Worm (Caenorhabditis elegans) whole organism, L1 larva: Measurements from ENCODE around the gene F43G6.10.
A peak's percentile ranks its signal among the peaks of the same experiment; 100 is the strongest.

Source experiments
- C04F5.9 ChIP-seq: sonication (generic microtip); optimal IDR thresholded peaks from 2 replicates; lab custom pipeline; 2016; ENCODE audit warnings: missing genetic modification characterization, missing compliant biosample characterization
- C34B4.2 ChIP-seq: sonication (generic microtip); optimal IDR thresholded peaks from 2 replicates; lab custom pipeline; 2017; ENCODE audit warnings: mild to moderate bottlenecking, missing genetic modification characterization, missing compliant biosample characterization
- F16B12.6 ChIP-seq: fragments of 150-350 bp; optimal IDR thresholded peaks from 2 replicates; lab custom pipeline; 2014; ENCODE audit warnings: missing biosample characterization, missing genetic modification characterization
- alr-1 ChIP-seq: fragments of 200-800 bp; sonication (Bioruptor generic); optimal IDR thresholded peaks from 2 replicates; lab custom pipeline; 2018; ENCODE audit warnings: borderline replicate concordance, mild to moderate bottlenecking, missing genetic modification characterization, missing compliant biosample characterization
- ama-1 ChIP-seq: fragments of 150-350 bp; optimal IDR thresholded peaks from 2 replicates; lab custom pipeline; 2014
- blmp-1 ChIP-seq: fragments of 150-350 bp; optimal IDR thresholded peaks from 2 replicates; lab custom pipeline; 2014; ENCODE audit warnings: missing biosample characterization, missing genetic modification characterization
- ceh-63 ChIP-seq: fragments of 200-800 bp; sonication (Bioruptor generic); optimal IDR thresholded peaks from 2 replicates; lab custom pipeline; 2018; ENCODE audit warnings: mild to moderate bottlenecking, missing genetic modification characterization, missing compliant biosample characterization
- ceh-8 ChIP-seq: fragments of 200-800 bp; sonication (Bioruptor generic); optimal IDR thresholded peaks from 2 replicates; lab custom pipeline; 2018; ENCODE audit warnings: mild to moderate bottlenecking, missing genetic modification characterization, moderate library complexity, missing compliant biosample characterization
- dsc-1 ChIP-seq: sonication (generic microtip); optimal IDR thresholded peaks from 2 replicates; lab custom pipeline; 2016; ENCODE audit warnings: mild to moderate bottlenecking, missing genetic modification characterization, missing compliant biosample characterization
- efl-1 ChIP-seq, 4 experiments: fragments of 150-350 bp; optimal IDR thresholded peaks in 3 of 4; peaks in 1 of 4; 1 replicate in 1 of 4; 2 replicates in 3 of 4; lab custom pipeline; 2014; ENCODE audit warnings: missing biosample characterization in 2 of 4, missing genetic modification characterization in 2 of 4, missing genetic modification reagents in 2 of 4
- egl-27 ChIP-seq, 2 experiments: fragments of 150-350 bp in 1 of 2; sonication (generic microtip); optimal IDR thresholded peaks; 3 replicates each; lab custom pipeline; 2017 to 2018; ENCODE audit warnings: missing biosample characterization in 2 of 2, missing genetic modification characterization in 2 of 2, missing genetic modification reagents in 2 of 2
- elt-2 ChIP-seq: sonication (generic microtip); optimal IDR thresholded peaks from 2 replicates; lab custom pipeline; 2016; ENCODE audit warnings: missing genetic modification characterization, mild to moderate bottlenecking, inconsistent platforms, missing compliant biosample characterization, missing genetic modification reagents
- elt-3 ChIP-seq, 6 experiments: fragments of 150-350 bp in 1 of 6; sonication (generic microtip); optimal IDR thresholded peaks; 2 replicates each; lab custom pipeline; 2017 to 2018; ENCODE audit warnings: missing biosample characterization in 6 of 6, missing genetic modification characterization in 6 of 6, inconsistent platforms in 1 of 6
- fkh-10 ChIP-seq: sonication (generic microtip); optimal IDR thresholded peaks from 2 replicates; lab custom pipeline; 2017; ENCODE audit warnings: missing biosample characterization, missing genetic modification reagents, missing genetic modification characterization
- fos-1 ChIP-seq: fragments of 150-350 bp; optimal IDR thresholded peaks from 2 replicates; lab custom pipeline; 2014; ENCODE audit warnings: missing biosample characterization, missing genetic modification characterization
- hlh-17 ChIP-seq: fragments of 200-800 bp; sonication (Bioruptor generic); optimal IDR thresholded peaks from 2 replicates; lab custom pipeline; 2018; ENCODE audit warnings: missing genetic modification characterization, mild to moderate bottlenecking, missing compliant biosample characterization, moderate library complexity, borderline replicate concordance
- hlh-4 ChIP-seq: sonication (generic microtip); optimal IDR thresholded peaks from 2 replicates; lab custom pipeline; 2016; ENCODE audit warnings: mild to moderate bottlenecking, missing genetic modification characterization, missing compliant biosample characterization
- hpl-2 ChIP-seq: fragments of 150-350 bp; optimal IDR thresholded peaks from 2 replicates; lab custom pipeline; 2014; ENCODE audit warnings: missing biosample characterization, missing genetic modification reagents, missing genetic modification characterization
- irx-1 ChIP-seq: sonication (generic microtip); optimal IDR thresholded peaks from 2 replicates; lab custom pipeline; 2016; ENCODE audit warnings: missing genetic modification characterization, missing compliant biosample characterization
- isw-1 ChIP-seq: fragments of 200-800 bp; sonication (Bioruptor generic); IDR thresholded peaks from 2 replicates; pipeline ENCODE4 v1.3.6; 2022; ENCODE audit warnings: missing genetic modification characterization, missing compliant biosample characterization
- lin-13 ChIP-seq: fragments of 150-350 bp; optimal IDR thresholded peaks from 2 replicates; lab custom pipeline; 2014; ENCODE audit warnings: missing biosample characterization, missing genetic modification reagents, missing genetic modification characterization
- lin-15B ChIP-seq: fragments of 150-350 bp; sonication (generic microtip); optimal IDR thresholded peaks from 3 replicates; lab custom pipeline; 2014; ENCODE audit warnings: missing biosample characterization, missing genetic modification characterization
- lin-35 ChIP-seq, 2 experiments: fragments of 150-350 bp; optimal IDR thresholded peaks; 2 replicates each; lab custom pipeline; 2014; ENCODE audit warnings: missing biosample characterization in 2 of 2, missing genetic modification characterization in 2 of 2, missing genetic modification reagents in 2 of 2
- lir-3 ChIP-seq: sonication (generic microtip); optimal IDR thresholded peaks from 2 replicates; lab custom pipeline; 2016; ENCODE audit warnings: mild to moderate bottlenecking, missing genetic modification characterization, moderate library complexity, missing compliant biosample characterization; ENCODE audit not compliant: poor library complexity
- lsy-2 ChIP-seq, 2 experiments: fragments of 150-350 bp; optimal IDR thresholded peaks; 2 replicates each; lab custom pipeline; 2014; ENCODE audit warnings: missing biosample characterization in 2 of 2, missing genetic modification characterization in 2 of 2
- mab-9 ChIP-seq: fragments of 200-800 bp; sonication (Bioruptor generic); IDR thresholded peaks from 2 replicates; pipeline ENCODE4 v1.3.6; 2022; ENCODE audit warnings: missing genetic modification reagents, missing genetic modification characterization, missing compliant biosample characterization
- mdl-1 ChIP-seq, 2 experiments: fragments of 150-350 bp; optimal IDR thresholded peaks; 2 replicates each; lab custom pipeline; 2014 to 2017; ENCODE audit warnings: missing biosample characterization in 2 of 2, missing genetic modification characterization in 2 of 2, inconsistent platforms in 1 of 2
- mef-2 ChIP-seq: fragments of 150-350 bp; optimal IDR thresholded peaks from 2 replicates; lab custom pipeline; 2014; ENCODE audit warnings: missing biosample characterization, missing genetic modification characterization
- mep-1 ChIP-seq: fragments of 150-350 bp; optimal IDR thresholded peaks from 2 replicates; lab custom pipeline; 2014; ENCODE audit warnings: missing biosample characterization, missing genetic modification characterization
- nhr-11 ChIP-seq: fragments of 150-350 bp; optimal IDR thresholded peaks from 2 replicates; lab custom pipeline; 2014; ENCODE audit warnings: missing biosample characterization, missing genetic modification characterization
- nhr-28 ChIP-seq: fragments of 150-350 bp; optimal IDR thresholded peaks from 2 replicates; lab custom pipeline; 2014; ENCODE audit warnings: missing biosample characterization, missing genetic modification characterization
- nhr-71 ChIP-seq: sonication (generic microtip); optimal IDR thresholded peaks from 2 replicates; lab custom pipeline; 2016; ENCODE audit warnings: mild to moderate bottlenecking, missing genetic modification characterization, moderate library complexity, missing compliant biosample characterization
- nhr-77 ChIP-seq: fragments of 150-350 bp; optimal IDR thresholded peaks from 2 replicates; lab custom pipeline; 2014; ENCODE audit warnings: missing biosample characterization, missing genetic modification characterization
- nhr-85 ChIP-seq: sonication (generic microtip); peaks from one replicate; lab custom pipeline; 2016; ENCODE audit warnings: missing genetic modification characterization, inconsistent platforms, missing compliant biosample characterization
- pax-3 ChIP-seq: fragments of 200-800 bp; sonication (Bioruptor generic); optimal IDR thresholded peaks from 2 replicates; lab custom pipeline; 2018; ENCODE audit warnings: mild to moderate bottlenecking, missing genetic modification characterization, moderate library complexity, missing compliant biosample characterization
- rnt-1 ChIP-seq: sonication (generic microtip); optimal IDR thresholded peaks from 2 replicates; lab custom pipeline; 2016; ENCODE audit warnings: mild to moderate bottlenecking, missing genetic modification characterization, moderate library complexity, missing compliant biosample characterization
- skn-1 ChIP-seq: fragments of 150-350 bp; optimal IDR thresholded peaks from 2 replicates; lab custom pipeline; 2014; ENCODE audit warnings: missing biosample characterization, missing genetic modification characterization
- snpc-4 ChIP-seq: fragments of 150-350 bp; optimal IDR thresholded peaks from 2 replicates; lab custom pipeline; 2014; ENCODE audit warnings: missing biosample characterization, missing genetic modification characterization
- sox-4 ChIP-seq: sonication (generic microtip); optimal IDR thresholded peaks from 2 replicates; lab custom pipeline; 2016; ENCODE audit warnings: missing genetic modification characterization, missing compliant biosample characterization
- sptf-1 ChIP-seq: fragments of 150-350 bp; optimal IDR thresholded peaks from 2 replicates; lab custom pipeline; 2014; ENCODE audit warnings: missing biosample characterization, missing genetic modification characterization
- sup-37 ChIP-seq: fragments of 200-800 bp; sonication (Bioruptor generic); optimal IDR thresholded peaks from 2 replicates; lab custom pipeline; 2018; ENCODE audit warnings: mild to moderate bottlenecking, missing genetic modification characterization, missing compliant biosample characterization
- swsn-7 ChIP-seq: sonication (generic microtip); optimal IDR thresholded peaks from 2 replicates; lab custom pipeline; 2016; ENCODE audit warnings: missing genetic modification characterization, missing compliant biosample characterization
- tlp-1 ChIP-seq: fragments of 150-350 bp; optimal IDR thresholded peaks from 2 replicates; lab custom pipeline; 2014; ENCODE audit warnings: missing biosample characterization, missing genetic modification characterization
- unc-130 ChIP-seq: fragments of 150-350 bp; optimal IDR thresholded peaks from 2 replicates; lab custom pipeline; 2017; ENCODE audit warnings: missing biosample characterization, missing genetic modification characterization, inconsistent platforms
- unc-62 ChIP-seq: fragments of 150-350 bp; optimal IDR thresholded peaks from 2 replicates; lab custom pipeline; 2014; ENCODE audit warnings: missing biosample characterization, missing genetic modification reagents, missing genetic modification characterization
- unc-98 ChIP-seq: fragments of 200-800 bp; sonication (Bioruptor generic); IDR thresholded peaks from 2 replicates; pipeline ENCODE4 v1.3.6; 2022; ENCODE audit warnings: missing genetic modification characterization, missing compliant biosample characterization
- vab-15 ChIP-seq: sonication (generic microtip); optimal IDR thresholded peaks from 2 replicates; lab custom pipeline; 2017; ENCODE audit warnings: missing genotype, mild to moderate bottlenecking, missing genetic modification characterization, missing compliant biosample characterization
- xbp-1 ChIP-seq: sonication (generic microtip); optimal IDR thresholded peaks from 2 replicates; lab custom pipeline; 2016; ENCODE audit warnings: missing genetic modification characterization, missing compliant biosample characterization
- zip-4 ChIP-seq: fragments of 200-800 bp; sonication (Bioruptor generic); optimal IDR thresholded peaks from 2 replicates; lab custom pipeline; 2018; ENCODE audit warnings: mild to moderate bottlenecking, missing genetic modification characterization, moderate library complexity, missing compliant biosample characterization

The F43G6.10 gene

DNA sequence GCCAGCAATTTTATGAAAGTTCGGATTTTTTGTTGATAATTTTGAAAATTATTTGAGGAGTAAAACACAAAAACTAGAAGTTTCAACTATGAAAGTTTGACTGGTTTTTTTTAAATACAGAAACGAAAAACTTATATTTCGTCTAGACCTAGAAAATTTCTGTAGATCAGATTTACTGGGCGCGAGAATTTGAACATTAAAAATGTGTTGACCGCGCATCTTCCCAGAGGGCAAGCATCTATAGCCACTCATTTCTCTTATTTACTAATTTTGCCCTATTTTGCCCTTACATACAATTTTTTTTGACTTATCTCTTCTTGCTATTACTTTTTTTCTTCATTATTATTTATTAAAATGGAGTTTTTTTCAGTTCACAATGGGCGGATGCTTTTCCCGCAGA, at the start of gene F43G6.10:
Gene F43G6.10 (plus strand): TSS at position 371 of the 400 bp plus-strand sequence.
- TF ChIP-seq nhr-71 (no peak), swsn-7 (tag; lab: Kevin White, UChicago) (no peak), isw-1 (GFP tag; lab: Robert Waterston, UW) (no peak)

DNA sequence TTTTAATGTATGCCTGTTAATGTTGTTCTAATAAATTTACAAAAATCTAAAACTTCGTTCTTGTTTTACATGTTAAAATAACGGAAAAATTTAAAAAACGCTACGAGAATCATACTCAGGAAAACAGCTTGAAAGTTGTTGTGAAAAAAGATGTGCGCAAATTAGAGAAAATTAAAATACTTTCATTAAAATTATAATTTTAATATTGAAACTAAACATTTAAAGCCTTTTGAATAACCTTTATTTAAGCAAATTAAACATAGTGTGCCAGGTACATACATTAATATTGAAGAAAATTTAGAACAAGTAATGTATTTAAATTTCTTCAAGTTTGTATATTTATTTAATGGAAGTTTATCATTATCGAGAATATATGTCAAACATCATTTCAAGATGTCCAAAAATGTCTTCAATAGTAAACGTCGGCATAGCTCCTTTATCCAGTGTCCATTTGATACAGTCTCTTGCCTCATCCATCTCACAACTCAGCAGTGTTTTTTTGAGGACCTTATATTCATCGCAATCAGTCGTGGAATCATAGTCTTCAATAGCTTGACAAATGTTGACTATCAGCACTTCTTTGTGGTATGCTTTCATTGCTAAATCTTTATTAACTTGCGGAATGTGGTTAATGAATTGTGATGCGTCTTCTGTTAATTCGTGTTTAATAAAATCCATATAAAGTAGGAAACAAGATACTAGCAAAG, 47.2 kb upstream of the F43G6.10 start:
- peak; percentile 56 for TF ChIP-seq mef-2
- TF ChIP-seq elt-3 (tag; optimal IDR thresholded peaks at IDR 0.05; lab: Kevin White, UChicago) = peak in 1 of 6 experiments; percentile 65
- peak; percentile 10 for TF ChIP-seq F16B12.6 (tag; lab: Kevin White, UChicago)
- peak; percentile 98 for TF ChIP-seq ama-1 (lab: Kevin White, UChicago)
- peak; percentile 66 for TF ChIP-seq nhr-71
- no peak for TF ChIP-seq nhr-11
- peak; percentile 14; the same call in 1 of the 2 replicates for TF ChIP-seq isw-1 (GFP tag; lab: Robert Waterston, UW)
- peak; percentile 96 for TF ChIP-seq skn-1 (tag; lab: Kevin White, UChicago)
- no peak for TF ChIP-seq C04F5.9
- TF ChIP-seq sup-37 (GFP tag; lab: Kevin White, UChicago) = no peak
- TF ChIP-seq mdl-1 (tag; optimal IDR thresholded peaks at IDR 0.05; lab: Kevin White, UChicago) = no peak
- TF ChIP-seq mep-1 (tag; lab: Kevin White, UChicago) = peak; percentile 95
- no peak for TF ChIP-seq lin-15B (tag; lab: Kevin White, UChicago)
- peak; percentile 2 to 53 for TF ChIP-seq lin-35 (GFP tag; optimal IDR thresholded peaks at IDR 0.05; lab: Kevin White, UChicago)
- TF ChIP-seq C34B4.2 (tag; lab: Kevin White, UChicago) = no peak
- TF ChIP-seq fkh-10 (GFP tag; lab: Kevin White, UChicago) = no peak
- TF ChIP-seq alr-1 (tag; lab: Kevin White, UChicago) = no peak
- peak; percentile 63 for TF ChIP-seq snpc-4 (tag; lab: Kevin White, UChicago)
- peak in 1 of 2 experiments; percentile 89 for TF ChIP-seq lsy-2 (tag; optimal IDR thresholded peaks at IDR 0.05; lab: Kevin White, UChicago)
- TF ChIP-seq pax-3 (tag; lab: Kevin White, UChicago) = peak; percentile 31
- no peak for TF ChIP-seq hlh-17 (GFP tag; lab: Kevin White, UChicago)
- TF ChIP-seq blmp-1 = no peak
- no peak for TF ChIP-seq rnt-1 (tag; lab: Kevin White, UChicago)
- no peak for TF ChIP-seq unc-98
- peak; percentile 68 for TF ChIP-seq mab-9 (GFP tag; lab: Robert Waterston, UW)
- no peak for TF ChIP-seq sptf-1
- TF ChIP-seq hpl-2 (GFP tag; lab: Kevin White, UChicago) = no peak
- no peak for TF ChIP-seq hlh-4 (tag; lab: Kevin White, UChicago)
- no peak for TF ChIP-seq nhr-77
- peak; percentile 43 for TF ChIP-seq nhr-85 (tag; lab: Kevin White, UChicago)
- peak; percentile 44 for TF ChIP-seq lin-13 (GFP tag; lab: Kevin White, UChicago)
- no peak for TF ChIP-seq tlp-1 (tag; lab: Kevin White, UChicago)
- peak; percentile 8 for TF ChIP-seq elt-2 (tag; lab: Kevin White, UChicago)
- TF ChIP-seq ceh-63 (GFP tag; lab: Kevin White, UChicago) = no peak
- no peak for TF ChIP-seq egl-27 (tag; optimal IDR thresholded peaks at IDR 0.05; lab: Kevin White, UChicago)
- TF ChIP-seq nhr-28 = no peak
- TF ChIP-seq lir-3 (tag; lab: Kevin White, UChicago) = no peak
- no peak for TF ChIP-seq efl-1 (optimal IDR thresholded peaks at IDR 0.05; lab: Kevin White, UChicago)
- TF ChIP-seq efl-1 (GFP tag; optimal IDR thresholded peaks at IDR 0.05 in 1 of 2; lab: Kevin White, UChicago) = peak in 1 of 2 experiments; percentile 42
- no peak for TF ChIP-seq sox-4 (tag; lab: Kevin White, UChicago)
- TF ChIP-seq fos-1 (tag; lab: Kevin White, UChicago) = no peak
- no peak for TF ChIP-seq zip-4
- TF ChIP-seq swsn-7 (tag; lab: Kevin White, UChicago) = peak; percentile 31
- no peak for TF ChIP-seq vab-15 (tag; lab: Kevin White, UChicago)
- peak; percentile 23 for TF ChIP-seq ceh-8 (GFP tag; lab: Kevin White, UChicago)
- peak; percentile 15 for TF ChIP-seq irx-1 (tag; lab: Kevin White, UChicago)
- TF ChIP-seq xbp-1 (tag; lab: Kevin White, UChicago) = no peak
- no peak for TF ChIP-seq unc-130 (tag; lab: Kevin White, UChicago)
- no peak for TF ChIP-seq unc-62 (GFP tag; lab: Kevin White, UChicago)
- TF ChIP-seq dsc-1 (tag; lab: Kevin White, UChicago) = no peak
